Fruit fly (Drosophila melanogaster) whole organism, embryonic: ENCODE results near the gene CG12607.

Source experiments
- Bgb ChIP-seq: fragments of 200-800 bp; sonication (Bioruptor generic); IDR thresholded peaks from 2 replicates; pipeline ENCODE4 v1.3.6; 2022; ENCODE audit warnings: missing biosample characterization, missing genetic modification characterization; ENCODE audit not compliant: partially characterized antibody
- CG12071 ChIP-seq: fragments of 200-800 bp; sonication (Bioruptor generic); optimal IDR thresholded peaks from 3 replicates; lab custom pipeline; 2018; ENCODE audit warnings: missing biosample characterization, mild to moderate bottlenecking, missing genetic modification characterization
- CG13775 ChIP-seq: fragments of 200-800 bp; sonication (Bioruptor generic); optimal IDR thresholded peaks from 3 replicates; lab custom pipeline; 2017; ENCODE audit warnings: missing biosample characterization, mild to moderate bottlenecking, missing genetic modification characterization
- CG14860 ChIP-seq: fragments of 200-800 bp; sonication (Bioruptor generic); IDR thresholded peaks from 3 replicates; pipeline ENCODE4 v1.3.6; 2022; ENCODE audit warnings: missing biosample characterization, missing genetic modification characterization; ENCODE audit not compliant: partially characterized antibody
- CG15514 ChIP-seq: fragments of 200-800 bp; sonication (Bioruptor generic); optimal IDR thresholded peaks from 3 replicates; lab custom pipeline; 2017; ENCODE audit warnings: missing biosample characterization, missing genetic modification characterization, mild to moderate bottlenecking, moderate library complexity, missing genetic modification reagents
- CG16779 ChIP-seq: fragments of 200-800 bp; sonication (Bioruptor generic); IDR thresholded peaks from 2 replicates; pipeline ENCODE4 v1.3.6; 2022; ENCODE audit warnings: missing biosample characterization, missing genetic modification characterization
- CG16813 ChIP-seq: fragments of 200-800 bp; sonication (Bioruptor generic); IDR thresholded peaks from 3 replicates; pipeline ENCODE4 v1.3.6; 2022; ENCODE audit warnings: missing biosample characterization, missing genetic modification characterization; ENCODE audit not compliant: partially characterized antibody
- CG18619 ChIP-seq: fragments of 200-800 bp; sonication (Bioruptor generic); optimal IDR thresholded peaks from 3 replicates; lab custom pipeline; 2017; ENCODE audit warnings: missing biosample characterization, mild to moderate bottlenecking, missing genetic modification characterization
- CG34224 ChIP-seq: fragments of 200-800 bp; sonication (Bioruptor generic); IDR thresholded peaks from 3 replicates; pipeline ENCODE4 v1.3.6; 2022; ENCODE audit warnings: missing biosample characterization, missing genetic modification characterization; ENCODE audit not compliant: partially characterized antibody
- CG4282 ChIP-seq: fragments of 200-800 bp; sonication (Bioruptor generic); optimal IDR thresholded peaks from 2 replicates; lab custom pipeline; 2016; ENCODE audit warnings: missing biosample characterization, missing genetic modification characterization
- CG6791 ChIP-seq: fragments of 200-800 bp; sonication (Bioruptor generic); IDR thresholded peaks from 3 replicates; pipeline ENCODE4 v1.3.6; 2022; ENCODE audit warnings: missing biosample characterization, missing genetic modification characterization; ENCODE audit not compliant: partially characterized antibody
- Dek ChIP-seq: fragments of 200-800 bp; sonication (Bioruptor generic); optimal IDR thresholded peaks from 3 replicates; lab custom pipeline; 2019; ENCODE audit warnings: missing biosample characterization, mild to moderate bottlenecking, missing genetic modification characterization, moderate library complexity
- Dll ChIP-seq: fragments of 200-800 bp; sonication (Bioruptor generic); IDR thresholded peaks from 4 replicates; pipeline ENCODE4 v1.3.6; 2022; ENCODE audit warnings: missing biosample characterization, missing genetic modification characterization; ENCODE audit not compliant: partially characterized antibody
- Doc3 ChIP-seq: fragments of 200-800 bp; sonication (Bioruptor generic); IDR thresholded peaks from 3 replicates; pipeline ENCODE4 v1.3.6; 2022; ENCODE audit warnings: missing biosample characterization, missing genetic modification characterization; ENCODE audit not compliant: partially characterized antibody
- Dref ChIP-seq: fragments of 200-800 bp; sonication (Bioruptor generic); IDR thresholded peaks from 2 replicates; pipeline ENCODE4 v1.3.6; 2022; ENCODE audit warnings: missing biosample characterization, missing genetic modification characterization
- E2f2 ChIP-seq: fragments of 200-800 bp; sonication (Bioruptor generic); IDR thresholded peaks from 2 replicates; pipeline ENCODE4 v1.3.6; 2022; ENCODE audit warnings: missing biosample characterization, missing genetic modification characterization
- HLH4C ChIP-seq: fragments of 200-800 bp; sonication (Bioruptor generic); IDR thresholded peaks from 3 replicates; pipeline ENCODE4 v1.3.6; 2022; ENCODE audit warnings: missing biosample characterization, missing genetic modification characterization; ENCODE audit not compliant: partially characterized antibody
- Hmx ChIP-seq: fragments of 200-800 bp; sonication (Bioruptor generic); optimal IDR thresholded peaks from 2 replicates; lab custom pipeline; 2016; ENCODE audit warnings: missing biosample characterization, missing genetic modification characterization
- Hr78 ChIP-seq, 2 experiments: fragments of 200-800 bp in 1 of 2; fragments of >200 bp in 1 of 2; sonication (Bioruptor generic) in 1 of 2; optimal IDR thresholded peaks; 2 replicates each; lab custom pipeline; 2017 to 2019; ENCODE audit warnings: missing biosample characterization in 2 of 2, missing genetic modification characterization in 2 of 2, mild to moderate bottlenecking in 1 of 2, moderate library complexity in 1 of 2
- MBD-R2 ChIP-seq: fragments of 200-800 bp; sonication (Bioruptor generic); IDR thresholded peaks from 2 replicates; pipeline ENCODE4 v1.3.6; 2022; ENCODE audit warnings: missing biosample characterization, missing genetic modification characterization
- Med ChIP-seq: fragments of 200-800 bp; sonication (Bioruptor generic); peaks from one replicate; lab custom pipeline; 2016; ENCODE audit warnings: missing biosample characterization, missing genetic modification characterization, mild to moderate bottlenecking, inconsistent platforms, moderate library complexity
- NK7.1 ChIP-seq: fragments of 200-800 bp; sonication (Bioruptor generic); optimal IDR thresholded peaks from 3 replicates; lab custom pipeline; 2016; ENCODE audit warnings: missing biosample characterization, missing genetic modification characterization
- Nf-YA ChIP-seq: fragments of 200-800 bp; sonication (Bioruptor generic); IDR thresholded peaks from 2 replicates; pipeline ENCODE4 v1.3.6; 2022; ENCODE audit warnings: missing biosample characterization, missing genetic modification characterization
- PHDP ChIP-seq: fragments of 200-800 bp; sonication (Bioruptor generic); optimal IDR thresholded peaks from 3 replicates; lab custom pipeline; 2018; ENCODE audit warnings: missing biosample characterization, mild to moderate bottlenecking, missing genetic modification characterization, moderate library complexity
- Pdp1 ChIP-seq, 2 experiments: fragments of 200-800 bp; sonication (Bioruptor generic); optimal IDR thresholded peaks; 3 replicates each; lab custom pipeline; 2016; ENCODE audit warnings: missing biosample characterization in 2 of 2, missing genetic modification characterization in 2 of 2, mild to moderate bottlenecking in 1 of 2, moderate library complexity in 1 of 2
- Rfx ChIP-seq: fragments of 200-800 bp; sonication (Bioruptor generic); IDR thresholded peaks from 2 replicates; pipeline ENCODE4 v1.3.6; 2022; ENCODE audit warnings: missing biosample characterization, missing genetic modification characterization
- Rx ChIP-seq: fragments of 200-800 bp; sonication (Bioruptor generic); IDR thresholded peaks from 2 replicates; pipeline ENCODE4 v1.3.6; 2022; ENCODE audit warnings: missing biosample characterization, missing genetic modification characterization
- Usf ChIP-seq: fragments of 200-800 bp; sonication (Bioruptor generic); optimal IDR thresholded peaks from 2 replicates; lab custom pipeline; 2017; ENCODE audit warnings: missing genotype, missing biosample characterization, missing genetic modification characterization
- YL-1 ChIP-seq: fragments of 200-800 bp; sonication (Bioruptor generic); optimal IDR thresholded peaks from 3 replicates; lab custom pipeline; 2017; ENCODE audit warnings: missing biosample characterization, mild to moderate bottlenecking, missing genetic modification characterization
- amos ChIP-seq: fragments of 200-800 bp; sonication (Bioruptor generic); IDR thresholded peaks from 2 replicates; pipeline ENCODE4 v1.3.6; 2022; ENCODE audit warnings: missing biosample characterization, missing genetic modification characterization; ENCODE audit not compliant: partially characterized antibody
- ato ChIP-seq: fragments of 200-800 bp; sonication (Bioruptor generic); IDR thresholded peaks from 2 replicates; pipeline ENCODE4 v1.3.6; 2022; ENCODE audit warnings: missing biosample characterization, missing genetic modification characterization; ENCODE audit not compliant: partially characterized antibody
- bbx ChIP-seq: fragments of 200-800 bp; sonication (Bioruptor generic); IDR thresholded peaks from 2 replicates; pipeline ENCODE4 v1.3.6; 2022; ENCODE audit warnings: missing biosample characterization, missing genetic modification characterization; ENCODE audit not compliant: partially characterized antibody
- croc ChIP-seq: fragments of 200-800 bp; sonication (Bioruptor generic); conservative IDR thresholded peaks from 3 replicates; pipeline ENCODE4 v1.3.6; 2022; ENCODE audit warnings: missing biosample characterization, missing genetic modification characterization
- hbn ChIP-seq: fragments of 200-800 bp; sonication (Bioruptor generic); IDR thresholded peaks from 2 replicates; pipeline ENCODE4 v1.3.6; 2022; ENCODE audit warnings: missing biosample characterization, missing genetic modification characterization; ENCODE audit not compliant: partially characterized antibody
- hkb ChIP-seq, 2 experiments: fragments of 200-800 bp in 1 of 2; fragments of >200 bp in 1 of 2; sonication (Bioruptor generic) in 1 of 2; IDR thresholded peaks in 1 of 2; optimal IDR thresholded peaks in 1 of 2; 2 replicates each; pipeline versions ENCODE4 v1.3.6 to Lab custom; 2017 to 2022; ENCODE audit warnings: missing biosample characterization in 1 of 2, missing genetic modification characterization in 1 of 2
- hth ChIP-seq: fragments of >200 bp; optimal IDR thresholded peaks from 2 replicates; lab custom pipeline; 2017; ENCODE audit warnings: inconsistent platforms
- knrl ChIP-seq: fragments of 200-800 bp; sonication (Bioruptor generic); IDR thresholded peaks from 3 replicates; pipeline ENCODE4 v1.3.6; 2022; ENCODE audit warnings: missing biosample characterization, missing genetic modification characterization; ENCODE audit not compliant: partially characterized antibody
- oc ChIP-seq: fragments of 200-800 bp; sonication (Bioruptor generic); optimal IDR thresholded peaks from 2 replicates; lab custom pipeline; 2018; ENCODE audit warnings: missing biosample characterization, mild to moderate bottlenecking, missing genetic modification characterization, moderate library complexity
- pita ChIP-seq: fragments of 200-800 bp; sonication (Bioruptor generic); optimal IDR thresholded peaks from 2 replicates; lab custom pipeline; 2017; ENCODE audit warnings: missing biosample characterization, mild to moderate bottlenecking, missing genetic modification characterization
- prd ChIP-seq, 3 experiments: fragments of >200 bp in 2 of 3; fragments of 200-800 bp in 1 of 3; sonication (Bioruptor generic) in 1 of 3; optimal IDR thresholded peaks in 2 of 3; IDR thresholded peaks in 1 of 3; 2 replicates in 2 of 3; 3 replicates in 1 of 3; pipeline versions ENCODE4 v1.3.6 to Lab custom; 2017 to 2022; ENCODE audit warnings: missing biosample characterization in 1 of 3, missing genetic modification characterization in 1 of 3
- trem ChIP-seq: fragments of 200-800 bp; optimal IDR thresholded peaks from 3 replicates; lab custom pipeline; 2019; ENCODE audit warnings: missing biosample characterization, mild to moderate bottlenecking, missing genetic modification characterization, moderate library complexity
- unc-4 ChIP-seq: fragments of 200-800 bp; sonication (Bioruptor generic); IDR thresholded peaks from 2 replicates; pipeline ENCODE4 v1.3.6; 2022; ENCODE audit warnings: missing biosample characterization, missing genetic modification characterization; ENCODE audit not compliant: partially characterized antibody
- vnd ChIP-seq: fragments of 200-800 bp; sonication (Bioruptor generic); IDR thresholded peaks from 3 replicates; pipeline ENCODE4 v1.3.6; 2022; ENCODE audit warnings: missing biosample characterization, missing genetic modification characterization; ENCODE audit not compliant: partially characterized antibody
- zen2 ChIP-seq: fragments of 200-800 bp; sonication (Bioruptor generic); IDR thresholded peaks from 3 replicates; pipeline ENCODE4 v1.3.6; 2022; ENCODE audit warnings: missing biosample characterization, missing genetic modification characterization; ENCODE audit not compliant: partially characterized antibody

CG12607 gene

dm6 chr3L:4403180-4403769 lies 43.1 kb upstream of the CG12607 start, which contains the start of gene Syx17 (continued):
- TF ChIP-seq pita (GFP tag; lab: Kevin White, UChicago) (peak; percentile 61), hkb (optimal IDR thresholded peaks at IDR 0.05; lab: Kevin White, UChicago) (no peak), hkb (GFP tag; IDR thresholded peaks at IDR 0.05; lab: Robert Waterston, UW) (peak; percentile 57), hth (lab: Kevin White, UChicago) (no peak), NK7.1 (GFP tag; lab: Kevin White, UChicago) (no peak), prd (optimal IDR thresholded peaks at IDR 0.05; lab: Kevin White, UChicago) (no peak), prd (GFP tag; IDR thresholded peaks at IDR 0.05; lab: Robert Waterston, UW) (peak; percentile 53; the same call in 2 of the 3 replicates)

dm6 chr3L:4405922-4406321 lies 40.5 kb upstream of the CG12607 start, which contains the start of gene CG15019:
TSS of gene CG15019 (minus strand) at chr3L:4406059.
- TF ChIP-seq Rx (GFP tag; lab: Robert Waterston, UW): no peak
- TF ChIP-seq bbx (GFP tag; lab: Robert Waterston, UW): peak; percentile 82
- TF ChIP-seq CG16813 (GFP tag; lab: Robert Waterston, UW): peak; percentile 61
- TF ChIP-seq CG15514 (GFP tag; lab: Kevin White, UChicago): peak; percentile 10
- peak; percentile 27 for TF ChIP-seq Med (GFP tag; lab: Kevin White, UChicago)
- no peak for TF ChIP-seq croc
- peak; percentile 50; the same call in 1 of the 3 replicates for TF ChIP-seq Doc3 (GFP tag; lab: Robert Waterston, UW)
- TF ChIP-seq trem (tag; lab: Kevin White, UChicago): peak; percentile 10
- peak; percentile 62 for TF ChIP-seq vnd (GFP tag; lab: Robert Waterston, UW)
- no peak for TF ChIP-seq CG18619
- TF ChIP-seq CG4282 (GFP tag; lab: Kevin White, UChicago): no peak
- peak; percentile 31; the same call in 1 of the 2 replicates for TF ChIP-seq ato (GFP tag; lab: Robert Waterston, UW)
- peak in 1 of 2 experiments; percentile 60 for TF ChIP-seq Hr78 (GFP tag; optimal IDR thresholded peaks at IDR 0.05; lab: Kevin White, UChicago)
- peak in 1 of 2 experiments; percentile 6 for TF ChIP-seq Pdp1 (GFP tag; optimal IDR thresholded peaks at IDR 0.05; lab: Kevin White, UChicago)
- TF ChIP-seq CG14860 (GFP tag; lab: Robert Waterston, UW): peak; percentile 17; the same call in 1 of the 3 replicates
- TF ChIP-seq CG6791 (GFP tag; lab: Robert Waterston, UW): peak; percentile 65
- peak; percentile 95 for TF ChIP-seq E2f2 (GFP tag; lab: Robert Waterston, UW)
- 0 out of 2 replicates have a peak, but pooled peaks have one; percentile 14 for TF ChIP-seq Rfx
- TF ChIP-seq Hmx (GFP tag; lab: Kevin White, UChicago): no peak
- TF ChIP-seq Nf-YA: no peak
- TF ChIP-seq Usf: no peak
- TF ChIP-seq MBD-R2 (GFP tag; lab: Robert Waterston, UW): 0 out of 2 replicates have a peak, but pooled peaks have one; percentile 33
- TF ChIP-seq Dref (GFP tag; lab: Robert Waterston, UW): peak; percentile 93
- TF ChIP-seq CG16779 (GFP tag; lab: Robert Waterston, UW): no peak
- no peak for TF ChIP-seq CG12071 (GFP tag; lab: Kevin White, UChicago)
- peak; percentile 66 for TF ChIP-seq knrl (GFP tag; lab: Robert Waterston, UW)
- TF ChIP-seq YL-1 (GFP tag; lab: Kevin White, UChicago): peak; percentile 64
- peak; percentile 70 for TF ChIP-seq HLH4C (GFP tag; lab: Robert Waterston, UW)
- TF ChIP-seq CG34224 (GFP tag; lab: Robert Waterston, UW): peak; percentile 72
- no peak; the same call in 2 of the 3 replicates for TF ChIP-seq zen2 (GFP tag; lab: Robert Waterston, UW)
- TF ChIP-seq hbn (GFP tag; lab: Robert Waterston, UW): peak; percentile 75
- TF ChIP-seq unc-4: peak; percentile 82
- TF ChIP-seq Dek (tag; lab: Kevin White, UChicago): no peak
- no peak for TF ChIP-seq CG13775
- TF ChIP-seq PHDP (tag; lab: Kevin White, UChicago): no peak
- no peak for TF ChIP-seq oc
- TF ChIP-seq amos (GFP tag; lab: Robert Waterston, UW): peak; percentile 81; the same call in 1 of the 2 replicates
- TF ChIP-seq Dll (GFP tag; lab: Robert Waterston, UW): peak; percentile 74
- TF ChIP-seq Bgb (GFP tag; lab: Robert Waterston, UW): peak; percentile 71
